ENCODE assay signal across 1 fruit fly cellular context in the genomic region with DNA sequence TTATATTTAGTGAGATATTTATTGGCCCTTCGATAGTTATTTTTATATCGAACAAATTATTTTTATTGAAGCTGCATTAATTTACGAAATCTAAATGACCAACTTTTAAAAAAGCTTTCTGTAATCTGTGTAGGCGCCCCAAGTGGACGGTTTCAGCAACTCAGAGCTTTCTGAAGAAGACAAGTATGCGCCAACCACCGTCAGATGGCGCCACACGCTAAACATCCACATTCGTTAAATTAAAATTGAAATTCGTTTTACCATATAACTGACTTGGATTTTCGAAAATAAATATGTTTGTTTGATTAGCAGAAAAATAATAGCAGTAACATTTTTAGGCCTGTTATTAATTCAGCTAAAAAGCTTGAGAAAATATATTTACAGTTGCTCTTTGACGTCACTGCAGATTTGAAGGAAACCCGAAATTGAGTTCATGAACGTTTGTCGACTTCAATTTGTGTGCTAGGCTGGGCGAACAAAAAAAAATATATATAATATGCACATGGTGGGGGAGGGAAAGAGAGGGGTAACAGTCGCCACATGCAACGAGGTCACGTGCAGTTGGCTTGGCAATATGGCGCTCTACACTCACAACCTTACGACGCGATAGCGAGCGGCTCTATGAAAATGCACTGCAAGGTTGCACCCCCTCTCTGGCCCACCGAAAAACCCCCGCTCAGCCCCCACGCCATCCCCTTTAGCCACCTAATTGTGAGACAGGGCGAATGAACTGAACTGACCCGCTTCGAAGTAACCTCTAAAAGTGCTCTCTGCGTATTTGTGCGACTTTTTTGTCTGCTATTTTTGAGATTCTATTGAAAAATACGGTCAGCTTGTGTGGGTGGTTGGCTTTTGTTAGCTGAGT.
A peak's percentile ranks its signal among the peaks of the same experiment; 100 is the strongest.
TF ChIP-seq lines count a peak whose summit lies in the region.

No protein-coding gene starts in this region.

TF ChIP-seq in whole organism, embryonic, 481 proteins besides CTCF, POLR2A, EP300 and RAD21 (continued from another document and continues in another):
- TF ChIP-seq CG13287 (GFP tag; IDR thresholded peaks at IDR 0.05; lab: Robert Waterston, UW; ENCODE audit: partially characterized antibody) (no peak; the same call in 1 of the 2 replicates), sim (GFP tag; IDR thresholded peaks at IDR 0.05; lab: Robert Waterston, UW) (peak; percentile 80; the same call in 1 of the 2 replicates), Taf1 (GFP tag; IDR thresholded peaks at IDR 0.05; lab: Robert Waterston, UW) (0 out of 2 replicates have a peak, but pooled peaks have one; percentile 38), tio (GFP tag; optimal IDR thresholded peaks at IDR 0.05; lab: Kevin White, UChicago) (peak; percentile 29), CG11398 (GFP tag; optimal IDR thresholded peaks at IDR 0.05; lab: Kevin White, UChicago) (peak; percentile 74), CrebB (tag; optimal IDR thresholded peaks at IDR 0.05; lab: Kevin White, UChicago) (peak; percentile 80), gfzf (GFP tag; optimal IDR thresholded peaks at IDR 0.05; lab: Kevin White, UChicago) (peak; percentile 7), insv (GFP tag; optimal IDR thresholded peaks at IDR 0.05; lab: Kevin White, UChicago) (peak in 1 of 2 experiments; percentile 59), sens (GFP tag; lab: Kevin White, UChicago) (peak; percentile 97), btn (GFP tag; optimal IDR thresholded peaks at IDR 0.05; lab: Kevin White, UChicago) (peak; percentile 87), kni (GFP tag; optimal IDR thresholded peaks at IDR 0.05; lab: Kevin White, UChicago) (peak; percentile 79), CG15269 (tag; optimal IDR thresholded peaks at IDR 0.05; lab: Kevin White, UChicago) (peak; percentile 86), gsb (GFP tag; IDR thresholded peaks at IDR 0.05; lab: Robert Waterston, UW) (peak; percentile 60), ato (GFP tag; IDR thresholded peaks at IDR 0.05; lab: Robert Waterston, UW; ENCODE audit: partially characterized antibody) (no peak), az2 (GFP tag; optimal IDR thresholded peaks at IDR 0.05; lab: Kevin White, UChicago) (peak; percentile 85), tin (GFP tag; optimal IDR thresholded peaks at IDR 0.05; lab: Kevin White, UChicago) (peak; percentile 84), CG31224 (GFP tag; IDR thresholded peaks at IDR 0.05; lab: Robert Waterston, UW) (peak; percentile 50), peb (GFP tag; IDR thresholded peaks at IDR 0.05; lab: Robert Waterston, UW) (no peak), HLHmδ (GFP tag; optimal IDR thresholded peaks at IDR 0.05; lab: Kevin White, UChicago) (peak; percentile 84), Chrac-16 (GFP tag; optimal IDR thresholded peaks at IDR 0.05; lab: Kevin White, UChicago) (peak; percentile 72), pros (GFP tag; optimal IDR thresholded peaks at IDR 0.05; lab: Kevin White, UChicago) (no peak), HmgD (GFP tag; optimal IDR thresholded peaks at IDR 0.05; lab: Kevin White, UChicago) (peak; percentile 56), wek (GFP tag; optimal IDR thresholded peaks at IDR 0.05; lab: Kevin White, UChicago) (peak; percentile 70), CG13624 (GFP tag; optimal IDR thresholded peaks at IDR 0.05; lab: Kevin White, UChicago) (peak; percentile 81), Ptx1 (GFP tag; IDR thresholded peaks at IDR 0.05; lab: Robert Waterston, UW) (peak; percentile 74), CG4730 (GFP tag; IDR thresholded peaks at IDR 0.05; lab: Robert Waterston, UW) (peak; percentile 59), CG6654 (GFP tag; optimal IDR thresholded peaks at IDR 0.05; lab: Kevin White, UChicago) (peak; percentile 68), CG3281 (GFP tag; optimal IDR thresholded peaks at IDR 0.05; lab: Kevin White, UChicago) (peak; percentile 92), Poxn (GFP tag; IDR thresholded peaks at IDR 0.05; lab: Robert Waterston, UW) (no peak), trh (GFP tag; optimal IDR thresholded peaks at IDR 0.05; lab: Kevin White, UChicago) (peak; percentile 60), onecut (GFP tag; IDR thresholded peaks at IDR 0.05; lab: Robert Waterston, UW) (peak; percentile 90), luna (GFP tag; optimal IDR thresholded peaks at IDR 0.05; lab: Kevin White, UChicago) (peak; percentile 48), Ada2b (GFP tag; IDR thresholded peaks at IDR 0.05; lab: Robert Waterston, UW) (peak; percentile 67; the same call in 1 of the 2 replicates), CG6689 (GFP tag; IDR thresholded peaks at IDR 0.05; lab: Robert Waterston, UW) (peak; percentile 52; the same call in 1 of the 2 replicates), Mad (GFP tag; optimal IDR thresholded peaks at IDR 0.05; lab: Kevin White, UChicago) (peak; percentile 86), Antp (GFP tag; optimal IDR thresholded peaks at IDR 0.05; lab: Kevin White, UChicago) (peak; percentile 69), zfh1 (GFP tag; IDR thresholded peaks at IDR 0.05; lab: Robert Waterston, UW) (peak; percentile 82), CG17328 (GFP tag; IDR thresholded peaks at IDR 0.05; lab: Robert Waterston, UW) (peak; percentile 80), Hey (tag; optimal IDR thresholded peaks at IDR 0.05; lab: Kevin White, UChicago) (peak; percentile 66), stc (GFP tag; IDR thresholded peaks at IDR 0.05; lab: Robert Waterston, UW) (peak; percentile 83), nom (GFP tag; optimal IDR thresholded peaks at IDR 0.05; lab: Kevin White, UChicago) (peak; percentile 70), CG1603 (tag; optimal IDR thresholded peaks at IDR 0.05; lab: Kevin White, UChicago) (peak; percentile 81), dpn (GFP tag; optimal IDR thresholded peaks at IDR 0.05; lab: Kevin White, UChicago) (peak; percentile 75 to 87), Scr (GFP tag; IDR thresholded peaks at IDR 0.05; lab: Robert Waterston, UW; ENCODE audit: partially characterized antibody) (no peak), CG32532 (GFP tag; IDR thresholded peaks at IDR 0.05; lab: Robert Waterston, UW) (peak; percentile 95), CG10565 (GFP tag; optimal IDR thresholded peaks at IDR 0.05; lab: Kevin White, UChicago) (peak; percentile 17), aop (GFP tag; IDR thresholded peaks at IDR 0.05; lab: Robert Waterston, UW) (no peak), mirr (GFP tag; optimal IDR thresholded peaks at IDR 0.05; lab: Kevin White, UChicago) (peak; percentile 96), CG7556 (GFP tag; optimal IDR thresholded peaks at IDR 0.05; lab: Kevin White, UChicago) (peak; percentile 44), CG3065 (GFP tag; optimal IDR thresholded peaks at IDR 0.05; lab: Kevin White, UChicago) (no peak), Nf-YA (GFP tag; IDR thresholded peaks at IDR 0.05; lab: Robert Waterston, UW) (peak; percentile 76), repo (GFP tag; optimal IDR thresholded peaks at IDR 0.05; lab: Kevin White, UChicago) (peak; percentile 76), NFAT (GFP tag; IDR thresholded peaks at IDR 0.05; lab: Robert Waterston, UW) (peak; percentile 92), maf-S (GFP tag; optimal IDR thresholded peaks at IDR 0.05; lab: Kevin White, UChicago) (peak; percentile 60), ase (GFP tag; IDR thresholded peaks at IDR 0.05; lab: Robert Waterston, UW) (peak; percentile 89), ac (GFP tag; optimal IDR thresholded peaks at IDR 0.05; lab: Kevin White, UChicago) (peak; percentile 51), CG11723 (GFP tag; optimal IDR thresholded peaks at IDR 0.05; lab: Kevin White, UChicago) (peak; percentile 82), CG15073 (GFP tag; optimal IDR thresholded peaks at IDR 0.05; lab: Kevin White, UChicago) (no peak), CG4360 (GFP tag; IDR thresholded peaks at IDR 0.05; lab: Robert Waterston, UW) (no peak; the same call in 1 of the 2 replicates), bsh (GFP tag; optimal IDR thresholded peaks at IDR 0.05; lab: Kevin White, UChicago) (peak; percentile 33 to 86), CG34422 (GFP tag; IDR thresholded peaks at IDR 0.05; lab: Robert Waterston, UW) (peak; percentile 59; the same call in 1 of the 3 replicates), corto (GFP tag; optimal IDR thresholded peaks at IDR 0.05; lab: Kevin White, UChicago) (no peak), Ravus (GFP tag; IDR thresholded peaks at IDR 0.05; lab: Robert Waterston, UW) (peak; percentile 30; the same call in 1 of the 2 replicates), sima (GFP tag; optimal IDR thresholded peaks at IDR 0.05; lab: Kevin White, UChicago) (peak; percentile 74), fd102C (GFP tag; optimal IDR thresholded peaks at IDR 0.05; lab: Kevin White, UChicago) (peak; percentile 35), CG8089 (GFP tag; optimal IDR thresholded peaks at IDR 0.05; lab: Kevin White, UChicago) (peak; percentile 80), gro (GFP tag; optimal IDR thresholded peaks at IDR 0.05; lab: Kevin White, UChicago) (peak; percentile 79), CHES-1-like (GFP tag; optimal IDR thresholded peaks at IDR 0.05; lab: Kevin White, UChicago) (peak; percentile 83), jigr1 (GFP tag; IDR thresholded peaks at IDR 0.05; lab: Robert Waterston, UW) (no peak), CG13123 (GFP tag; optimal IDR thresholded peaks at IDR 0.05; lab: Kevin White, UChicago) (peak; percentile 27), CoRest (tag; optimal IDR thresholded peaks at IDR 0.05; lab: Kevin White, UChicago) (peak; percentile 76), E2f1 (GFP tag; IDR thresholded peaks at IDR 0.05; lab: Robert Waterston, UW) (peak; percentile 75), nau (GFP tag; optimal IDR thresholded peaks at IDR 0.05; lab: Kevin White, UChicago) (peak; percentile 88), org-1 (GFP tag; optimal IDR thresholded peaks at IDR 0.05; lab: Kevin White, UChicago) (peak; percentile 73), CG17802 (tag; optimal IDR thresholded peaks at IDR 0.05; lab: Kevin White, UChicago) (peak; percentile 72), nmo (GFP tag; optimal IDR thresholded peaks at IDR 0.05; lab: Kevin White, UChicago) (peak; percentile 72), Dbx (GFP tag; IDR thresholded peaks at IDR 0.05; lab: Robert Waterston, UW) (peak; percentile 78; the same call in 2 of the 3 replicates), eyg (GFP tag; optimal IDR thresholded peaks at IDR 0.05; lab: Kevin White, UChicago) (peak; percentile 91), MTF-1 (GFP tag; optimal IDR thresholded peaks at IDR 0.05; lab: Kevin White, UChicago; ENCODE audit: borderline replicate concordance) (peak; percentile 94), Gug (GFP tag; IDR thresholded peaks at IDR 0.05; lab: Robert Waterston, UW) (peak; percentile 29; the same call in 2 of the 4 replicates), CG7745 (tag; optimal IDR thresholded peaks at IDR 0.05; lab: Kevin White, UChicago) (no peak), lmd (GFP tag; IDR thresholded peaks at IDR 0.05; lab: Robert Waterston, UW) (peak; percentile 70; the same call in 1 of the 2 replicates), Meics (GFP tag; optimal IDR thresholded peaks at IDR 0.05; lab: Kevin White, UChicago) (peak; percentile 94), CG16815 (GFP tag; optimal IDR thresholded peaks at IDR 0.05; lab: Kevin White, UChicago) (peak; percentile 22), CG18262 (tag; optimal IDR thresholded peaks at IDR 0.05; lab: Kevin White, UChicago) (peak; percentile 83), CG10462 (GFP tag; optimal IDR thresholded peaks at IDR 0.05; lab: Kevin White, UChicago) (peak; percentile 52), sqz (GFP tag; optimal IDR thresholded peaks at IDR 0.05; lab: Kevin White, UChicago) (peak; percentile 87), Pdp1 (GFP tag; optimal IDR thresholded peaks at IDR 0.05; lab: Kevin White, UChicago) (peak; percentile 68 to 85), sens-2 (GFP tag; IDR thresholded peaks at IDR 0.05; lab: Robert Waterston, UW) (peak; percentile 75; the same call in 1 of the 2 replicates), CG10274 (GFP tag; optimal IDR thresholded peaks at IDR 0.05; lab: Kevin White, UChicago) (peak; percentile 74), CG11085 (GFP tag; IDR thresholded peaks at IDR 0.05; lab: Robert Waterston, UW) (peak; percentile 72), gsb-n (tag; optimal IDR thresholded peaks at IDR 0.05; lab: Kevin White, UChicago) (peak; percentile 62), CG2678 (tag; optimal IDR thresholded peaks at IDR 0.05; lab: Kevin White, UChicago) (peak; percentile 77), CG1024 (GFP tag; IDR thresholded peaks at IDR 0.05; lab: Robert Waterston, UW) (peak; percentile 63), CG12155 (GFP tag; optimal IDR thresholded peaks at IDR 0.05; lab: Kevin White, UChicago) (peak; percentile 48), lov (optimal IDR thresholded peaks at IDR 0.05; lab: Kevin White, UChicago) (no peak), lov (GFP tag; IDR thresholded peaks at IDR 0.05; lab: Robert Waterston, UW) (peak; percentile 81; the same call in 2 of the 3 replicates), esg (GFP tag; conservative IDR thresholded peaks at IDR 0.05; lab: Robert Waterston, UW) (no peak), C15 (GFP tag; IDR thresholded peaks at IDR 0.05; lab: Robert Waterston, UW) (peak; percentile 42; the same call in 2 of the 3 replicates), crp (GFP tag; optimal IDR thresholded peaks at IDR 0.05; lab: Kevin White, UChicago) (peak in 1 of 2 experiments; percentile 35), CG10147 (GFP tag; optimal IDR thresholded peaks at IDR 0.05; lab: Kevin White, UChicago) (peak; percentile 78), CG6765 (GFP tag; optimal IDR thresholded peaks at IDR 0.05; lab: Kevin White, UChicago) (peak; percentile 94), sd (tag; optimal IDR thresholded peaks at IDR 0.05; lab: Kevin White, UChicago) (peak; percentile 76), CG12104 (GFP tag; optimal IDR thresholded peaks at IDR 0.05; lab: Kevin White, UChicago) (peak; percentile 82), NfI (GFP tag; optimal IDR thresholded peaks at IDR 0.05; lab: Kevin White, UChicago) (peak; percentile 92), Adf1 (GFP tag; IDR thresholded peaks at IDR 0.05; lab: Robert Waterston, UW) (peak; percentile 17; the same call in 1 of the 2 replicates), NK7.1 (GFP tag; optimal IDR thresholded peaks at IDR 0.05; lab: Kevin White, UChicago) (peak; percentile 89), cas (GFP tag; IDR thresholded peaks at IDR 0.05; lab: Robert Waterston, UW) (peak; percentile 38; the same call in 1 of the 2 replicates), ems (GFP tag; optimal IDR thresholded peaks at IDR 0.05; lab: Kevin White, UChicago) (peak; percentile 83), Oli (tag; optimal IDR thresholded peaks at IDR 0.05; lab: Kevin White, UChicago) (peak; percentile 72), CG9437 (GFP tag; optimal IDR thresholded peaks at IDR 0.05; lab: Kevin White, UChicago) (peak; percentile 75), CG17829 (tag; optimal IDR thresholded peaks at IDR 0.05; lab: Kevin White, UChicago) (peak; percentile 88), CG1602 (GFP tag; optimal IDR thresholded peaks at IDR 0.05; lab: Kevin White, UChicago) (peak; percentile 35), H2.0 (GFP tag; IDR thresholded peaks at IDR 0.05; lab: Robert Waterston, UW) (peak; percentile 71), HLH54F (GFP tag; optimal IDR thresholded peaks at IDR 0.05; lab: Kevin White, UChicago) (peak; percentile 64), HLH3B (GFP tag; IDR thresholded peaks at IDR 0.05; lab: Robert Waterston, UW) (peak; percentile 86), CG10321 (GFP tag; IDR thresholded peaks at IDR 0.05; lab: Robert Waterston, UW) (no peak; the same call in 1 of the 2 replicates)
